Worm (Caenorhabditis elegans): ENCODE data around the gene F46C5.1.

The F46C5.1 gene

ce11 chrII:8796391-8796790 is 24.6 kb downstream of the F46C5.1 start:
- TF ChIP-seq mdl-1 (tag; optimal IDR thresholded peaks at IDR 0.05): peak; percentile 22 to 82
- no peak for TF ChIP-seq R02D3.7 (tag; optimal IDR thresholded peaks at IDR 0.05)
- no peak for TF ChIP-seq skn-1 (tag; optimal IDR thresholded peaks at IDR 0.05)
- no peak for TF ChIP-seq gmeb-1 (tag; optimal IDR thresholded peaks at IDR 0.05)
- no peak for TF ChIP-seq mbf-1 (tag; optimal IDR thresholded peaks at IDR 0.05)
- no peak for TF ChIP-seq unc-39 (tag; optimal IDR thresholded peaks at IDR 0.05)
- no peak for TF ChIP-seq lin-13 (GFP tag; optimal IDR thresholded peaks at IDR 0.05)
- peak; percentile 79 for TF ChIP-seq zag-1 (tag; optimal IDR thresholded peaks at IDR 0.05)
- peak; percentile 89 for TF ChIP-seq egl-27 (tag; optimal IDR thresholded peaks at IDR 0.05)
- TF ChIP-seq F13H6.1 (tag; optimal IDR thresholded peaks at IDR 0.05): peak; percentile 88
- no peak for TF ChIP-seq ztf-1 (GFP tag; conservative IDR thresholded peaks at IDR 0.05)
- TF ChIP-seq elt-1 (tag; optimal IDR thresholded peaks at IDR 0.05): no peak
- no peak for TF ChIP-seq elt-3 (tag; optimal IDR thresholded peaks at IDR 0.05)
- no peak for TF ChIP-seq nhr-23 (tag; optimal IDR thresholded peaks at IDR 0.05)
- TF ChIP-seq snpc-4 (tag; optimal IDR thresholded peaks at IDR 0.05): peak; percentile 6
- TF ChIP-seq nhr-6 (tag; optimal IDR thresholded peaks at IDR 0.05): no peak
- TF ChIP-seq ztf-4 (tag; optimal IDR thresholded peaks at IDR 0.05): peak; percentile 63
- no peak for TF ChIP-seq peb-1 (tag; optimal IDR thresholded peaks at IDR 0.05)
- TF ChIP-seq unc-55 (GFP tag; optimal IDR thresholded peaks at IDR 0.05): peak; percentile 59
- TF ChIP-seq lin-39 (tag; optimal IDR thresholded peaks at IDR 0.05): no peak
- no peak for TF ChIP-seq nhr-25 (tag; optimal IDR thresholded peaks at IDR 0.05)
- peak; percentile 8 for TF ChIP-seq unc-62 (GFP tag; optimal IDR thresholded peaks at IDR 0.05)
- TF ChIP-seq mab-5 (tag; optimal IDR thresholded peaks at IDR 0.05): peak; percentile 21
- TF ChIP-seq ZK546.5 (tag; optimal IDR thresholded peaks at IDR 0.05): no peak
- TF ChIP-seq dmd-4 (tag; optimal IDR thresholded peaks at IDR 0.05): no peak
- TF ChIP-seq ceh-16 (tag; optimal IDR thresholded peaks at IDR 0.05): no peak
- peak; percentile 79 for TF ChIP-seq crh-2 (tag; optimal IDR thresholded peaks at IDR 0.05)
- no peak for TF ChIP-seq nhr-77 (tag; optimal IDR thresholded peaks at IDR 0.05)
- peak; percentile 38 for TF ChIP-seq Y55F3AM.14 (GFP tag; optimal IDR thresholded peaks at IDR 0.05)
- TF ChIP-seq sem-4 (tag; optimal IDR thresholded peaks at IDR 0.05): peak; percentile 86
- TF ChIP-seq C34F6.9 (tag; optimal IDR thresholded peaks at IDR 0.05): peak; percentile 88
- no peak for TF ChIP-seq nhr-11 (tag; optimal IDR thresholded peaks at IDR 0.05)
- no peak for TF ChIP-seq nhr-12 (tag; optimal IDR thresholded peaks at IDR 0.05)
- no peak for TF ChIP-seq sma-3 (GFP tag; optimal IDR thresholded peaks at IDR 0.05)
- TF ChIP-seq lsy-2 (tag; optimal IDR thresholded peaks at IDR 0.05): peak; percentile 3 to 74
- TF ChIP-seq blmp-1 (tag; optimal IDR thresholded peaks at IDR 0.05; ENCODE audit: insufficient read depth): no peak
- peak; percentile 55 for TF ChIP-seq nhr-129 (tag; optimal IDR thresholded peaks at IDR 0.05)
- peak; percentile 52 for TF ChIP-seq ceh-82 (tag; optimal IDR thresholded peaks at IDR 0.05)
- TF ChIP-seq alr-1 (tag; optimal IDR thresholded peaks at IDR 0.05): no peak
- no peak for TF ChIP-seq nhr-237 (tag; optimal IDR thresholded peaks at IDR 0.05)
- no peak for TF ChIP-seq nhr-10 (tag; optimal IDR thresholded peaks at IDR 0.05)
- no peak for TF ChIP-seq ztf-11 (tag; optimal IDR thresholded peaks at IDR 0.05)
- no peak for TF ChIP-seq ama-1 (optimal IDR thresholded peaks at IDR 0.05)
- TF ChIP-seq aly-2 (tag; optimal IDR thresholded peaks at IDR 0.05): no peak
- peak; percentile 95 for TF ChIP-seq sma-9 (GFP tag; optimal IDR thresholded peaks at IDR 0.05)
- no peak for TF ChIP-seq sma-9 (tag; optimal IDR thresholded peaks at IDR 0.05)
- TF ChIP-seq fos-1 (tag; optimal IDR thresholded peaks at IDR 0.05): peak; percentile 19
- no peak for TF ChIP-seq nhr-21 (tag; optimal IDR thresholded peaks at IDR 0.05)
- TF ChIP-seq lin-11 (tag; optimal IDR thresholded peaks at IDR 0.05): peak; percentile 44

Measured in whole organism, L2 larva.